Worm (Caenorhabditis elegans): Measurements from ENCODE around the gene smf-1.

DNA sequence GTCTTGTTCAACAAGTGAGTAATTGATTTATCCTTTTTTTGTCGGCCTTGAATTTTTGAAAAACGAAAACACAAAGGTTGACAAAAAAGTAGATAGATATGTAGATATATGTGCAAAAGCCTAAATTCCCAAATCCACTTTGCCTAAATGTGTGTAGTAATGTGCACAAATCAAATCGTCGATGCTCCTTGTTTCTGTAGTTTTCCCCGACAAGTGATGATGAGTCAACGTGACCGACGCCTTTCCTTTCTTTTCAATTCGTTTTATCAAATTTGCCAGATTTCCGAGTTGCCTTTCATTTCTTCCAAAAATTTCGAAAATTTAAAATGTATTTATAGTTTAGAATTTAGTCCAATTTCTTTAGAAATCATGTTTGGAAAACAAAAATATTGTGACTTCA is 17.7 kb downstream of the smf-1 start:
- no peak for TF ChIP-seq bed-3 (GFP tag; optimal IDR thresholded peaks at IDR 0.05)
- no peak for TF ChIP-seq nhr-2 (tag; optimal IDR thresholded peaks at IDR 0.05)
- TF ChIP-seq unc-39 (tag; optimal IDR thresholded peaks at IDR 0.05), result no peak
- TF ChIP-seq sem-2 (GFP tag; optimal IDR thresholded peaks at IDR 0.05), result no peak

All from whole organism, mixed stage, embryonic.